Fruit fly (Drosophila melanogaster): ENCODE results near the gene S.

Gene S

dm6 chr2L:1070332-1070731 lies 7.3 kb downstream of the S start (continued):
- TF ChIP-seq Tbp (GFP tag; optimal IDR thresholded peaks at IDR 0.05) (no peak), CG10565 (GFP tag; optimal IDR thresholded peaks at IDR 0.05) (no peak), br (optimal IDR thresholded peaks at IDR 0.05) (no peak), YL-1 (GFP tag; optimal IDR thresholded peaks at IDR 0.05) (no peak), Ets97D (GFP tag; optimal IDR thresholded peaks at IDR 0.05) (no peak), C15 (GFP tag; IDR thresholded peaks at IDR 0.05) (no peak), BEAF-32 (GFP tag; optimal IDR thresholded peaks at IDR 0.05) (no peak), CG33213 (GFP tag; optimal IDR thresholded peaks at IDR 0.05) (no peak), CG16815 (GFP tag; optimal IDR thresholded peaks at IDR 0.05) (peak; percentile 18), Aef1 (GFP tag; IDR thresholded peaks at IDR 0.05) (no peak), ssp (GFP tag; IDR thresholded peaks at IDR 0.05) (0 out of 2 replicates have a peak, but pooled peaks have one; percentile 18), nom (GFP tag; optimal IDR thresholded peaks at IDR 0.05) (no peak), CoRest (tag; optimal IDR thresholded peaks at IDR 0.05) (no peak), gsb-n (tag; optimal IDR thresholded peaks at IDR 0.05) (peak; percentile 31), CG15269 (tag; optimal IDR thresholded peaks at IDR 0.05) (no peak), CG6765 (GFP tag; optimal IDR thresholded peaks at IDR 0.05) (no peak), MBD-R2 (GFP tag; IDR thresholded peaks at IDR 0.05) (peak; percentile 11; the same call in 1 of the 2 replicates), CG13775 (GFP tag; optimal IDR thresholded peaks at IDR 0.05) (peak; percentile 43), CG7271 (tag; optimal IDR thresholded peaks at IDR 0.05) (no peak), CG4730 (GFP tag; IDR thresholded peaks at IDR 0.05) (no peak), Blimp-1 (GFP tag; optimal IDR thresholded peaks at IDR 0.05) (peak; percentile 64), luna (GFP tag; optimal IDR thresholded peaks at IDR 0.05) (no peak), dmrt99B (tag; optimal IDR thresholded peaks at IDR 0.05) (peak; percentile 28), run (tag; optimal IDR thresholded peaks at IDR 0.05) (no peak), ind (GFP tag; optimal IDR thresholded peaks at IDR 0.05) (peak; percentile 10), Dll (GFP tag; IDR thresholded peaks at IDR 0.05; ENCODE audit: partially characterized antibody) (no peak), CG10959 (GFP tag; IDR thresholded peaks at IDR 0.05) (0 out of 2 replicates have a peak, but pooled peaks have one; percentile 6), grn (GFP tag; optimal IDR thresholded peaks at IDR 0.05) (no peak), amos (GFP tag; IDR thresholded peaks at IDR 0.05; ENCODE audit: partially characterized antibody) (no peak), schlank (tag; optimal IDR thresholded peaks at IDR 0.05) (no peak), CG18011 (GFP tag; optimal IDR thresholded peaks at IDR 0.05) (no peak), yki (optimal IDR thresholded peaks at IDR 0.05) (no peak), Dp (GFP tag; optimal IDR thresholded peaks at IDR 0.05) (no peak), crol (GFP tag; IDR thresholded peaks at IDR 0.05) (0 out of 2 replicates have a peak, but pooled peaks have one; percentile 18), CG8388 (GFP tag; optimal IDR thresholded peaks at IDR 0.05) (peak; percentile 55), NC2β (GFP tag; optimal IDR thresholded peaks at IDR 0.05) (no peak), Awh (GFP tag; IDR thresholded peaks at IDR 0.05) (0 out of 2 replicates have a peak, but pooled peaks have one; percentile 20), h (optimal IDR thresholded peaks at IDR 0.05) (no peak), Meics (GFP tag; optimal IDR thresholded peaks at IDR 0.05) (no peak), sens-2 (GFP tag; IDR thresholded peaks at IDR 0.05) (0 out of 2 replicates have a peak, but pooled peaks have one; percentile 28), Mad (GFP tag; optimal IDR thresholded peaks at IDR 0.05) (no peak), chinmo (GFP tag; IDR thresholded peaks at IDR 0.05; ENCODE audit: partially characterized antibody) (no peak), HLH4C (GFP tag; IDR thresholded peaks at IDR 0.05; ENCODE audit: partially characterized antibody) (no peak), grau (tag; optimal IDR thresholded peaks at IDR 0.05) (peak; percentile 20), CG10209 (GFP tag; optimal IDR thresholded peaks at IDR 0.05) (no peak), CG17361 (GFP tag; IDR thresholded peaks at IDR 0.05) (0 out of 3 replicates have a peak, but pooled peaks have one; percentile 18), bbx (GFP tag; IDR thresholded peaks at IDR 0.05; ENCODE audit: partially characterized antibody) (no peak), D (optimal IDR thresholded peaks at IDR 0.05) (no peak), D (GFP tag; optimal IDR thresholded peaks at IDR 0.05) (peak; percentile 4), Dad (GFP tag; optimal IDR thresholded peaks at IDR 0.05) (no peak), Rfx (GFP tag; IDR thresholded peaks at IDR 0.05) (no peak), CG11695 (GFP tag; IDR thresholded peaks at IDR 0.05) (peak; percentile 47; the same call in 1 of the 3 replicates)
